Fruit fly (Drosophila melanogaster): ENCODE results near the gene CG10063.

DNA sequence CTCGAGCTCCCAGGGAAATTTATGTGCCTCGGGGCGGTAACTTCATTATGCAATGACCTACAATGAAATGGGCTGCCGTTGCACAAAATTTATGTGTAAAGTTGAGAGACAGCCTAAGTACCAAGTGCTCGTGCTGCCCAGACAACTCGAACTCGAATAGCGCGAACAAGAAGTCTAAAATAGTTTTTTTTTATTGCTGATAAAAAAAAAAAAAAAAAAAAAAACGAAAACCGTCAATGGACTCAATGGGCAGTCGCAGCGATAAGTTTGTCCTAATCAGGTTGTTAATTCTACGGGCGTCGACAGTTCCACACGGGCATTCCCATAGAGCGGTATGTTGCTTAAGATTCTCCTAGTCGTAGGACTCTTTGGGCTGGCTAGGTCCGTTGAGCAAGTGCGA lies 39.6 kb downstream of the CG10063 start, which contains the start of gene CG14820:
- TF ChIP-seq pan (optimal IDR thresholded peaks at IDR 0.05): no peak
- TF ChIP-seq Abd-B (GFP tag; optimal IDR thresholded peaks at IDR 0.05): no peak
- no peak for TF ChIP-seq dsf (GFP tag; optimal IDR thresholded peaks at IDR 0.05; ENCODE audit: borderline replicate concordance)
- TF ChIP-seq CrebA (GFP tag; optimal IDR thresholded peaks at IDR 0.05; ENCODE audit: borderline replicate concordance): no peak
- no peak for TF ChIP-seq lola (GFP tag; optimal IDR thresholded peaks at IDR 0.05)
- no peak for TF ChIP-seq woc (GFP tag; optimal IDR thresholded peaks at IDR 0.05)
- TF ChIP-seq Myc (optimal IDR thresholded peaks at IDR 0.05): no peak

Data from whole organism, wandering third instar larva.